In genomic region chrII:5426054-5426453, ce11 we compare ENCODE assay signal across 2 worm cellular contexts.
TF ChIP-seq lines count a peak whose summit lies in the region.

No protein-coding gene starts in this region.

TF ChIP-seq in whole organism, L1 larva, 84 proteins besides CTCF, POLR2A, EP300 and RAD21 (continued from another document):
- peak; percentile 34 for TF ChIP-seq blmp-1 (tag; optimal IDR thresholded peaks at IDR 0.05; lab: Kevin White, UChicago)
- no peak for TF ChIP-seq pax-3 (tag; optimal IDR thresholded peaks at IDR 0.05; lab: Kevin White, UChicago)
- TF ChIP-seq isw-1 (GFP tag; IDR thresholded peaks at IDR 0.05; lab: Robert Waterston, UW): no peak
- TF ChIP-seq nhr-11 (tag; optimal IDR thresholded peaks at IDR 0.05; lab: Kevin White, UChicago): no peak
- peak; percentile 21; the same call in 1 of the 2 replicates for TF ChIP-seq nhr-19 (GFP tag; conservative IDR thresholded peaks at IDR 0.05; lab: Robert Waterston, UW)
- no peak for TF ChIP-seq egl-13 (tag; optimal IDR thresholded peaks at IDR 0.05; lab: Kevin White, UChicago)
- TF ChIP-seq nhr-71 (tag; optimal IDR thresholded peaks at IDR 0.05; lab: Kevin White, UChicago): peak; percentile 78
- TF ChIP-seq unc-86 (tag; optimal IDR thresholded peaks at IDR 0.05; lab: Kevin White, UChicago): no peak
- peak; percentile 6 for TF ChIP-seq snpc-4 (tag; optimal IDR thresholded peaks at IDR 0.05; lab: Kevin White, UChicago)
- peak; percentile 85 for TF ChIP-seq lin-14 (GFP tag; optimal IDR thresholded peaks at IDR 0.05; lab: Kevin White, UChicago)
- TF ChIP-seq ets-5 (GFP tag; IDR thresholded peaks at IDR 0.05; lab: Robert Waterston, UW): no peak
- no peak for TF ChIP-seq hlh-4 (tag; optimal IDR thresholded peaks at IDR 0.05; lab: Kevin White, UChicago)
- TF ChIP-seq skn-1 (tag; optimal IDR thresholded peaks at IDR 0.05; lab: Kevin White, UChicago): peak; percentile 17
- TF ChIP-seq mdl-1 (tag; optimal IDR thresholded peaks at IDR 0.05; lab: Kevin White, UChicago): peak in 1 of 2 experiments; percentile 62
- TF ChIP-seq lsy-2 (tag; optimal IDR thresholded peaks at IDR 0.05; lab: Kevin White, UChicago): peak; percentile 56 to 73
- peak; percentile 81 for TF ChIP-seq snu-23 (GFP tag; optimal IDR thresholded peaks at IDR 0.05; lab: Kevin White, UChicago)
- TF ChIP-seq unc-98 (GFP tag; IDR thresholded peaks at IDR 0.05; lab: Robert Waterston, UW): no peak
- TF ChIP-seq nhr-28 (tag; optimal IDR thresholded peaks at IDR 0.05; lab: Kevin White, UChicago): no peak
- TF ChIP-seq xbp-1 (tag; optimal IDR thresholded peaks at IDR 0.05; lab: Kevin White, UChicago): peak; percentile 19
- TF ChIP-seq vab-15 (tag; optimal IDR thresholded peaks at IDR 0.05; lab: Kevin White, UChicago): no peak
- TF ChIP-seq alr-1 (tag; optimal IDR thresholded peaks at IDR 0.05; lab: Kevin White, UChicago; ENCODE audit: borderline replicate concordance): no peak
- TF ChIP-seq mef-2 (tag; optimal IDR thresholded peaks at IDR 0.05; lab: Kevin White, UChicago): no peak
- TF ChIP-seq nhr-77 (tag; optimal IDR thresholded peaks at IDR 0.05; lab: Kevin White, UChicago): no peak
- no peak for TF ChIP-seq irx-1 (tag; optimal IDR thresholded peaks at IDR 0.05; lab: Kevin White, UChicago)
- TF ChIP-seq lin-13 (GFP tag; optimal IDR thresholded peaks at IDR 0.05; lab: Kevin White, UChicago): peak; percentile 37
- peak; percentile 60 for TF ChIP-seq nhr-20 (tag; optimal IDR thresholded peaks at IDR 0.05; lab: Kevin White, UChicago)
- no peak for TF ChIP-seq nhr-237 (tag; optimal IDR thresholded peaks at IDR 0.05; lab: Kevin White, UChicago)
- TF ChIP-seq fos-1 (tag; optimal IDR thresholded peaks at IDR 0.05; lab: Kevin White, UChicago): no peak
- peak in 1 of 6 experiments; percentile 74 for TF ChIP-seq elt-3 (tag; optimal IDR thresholded peaks at IDR 0.05; lab: Kevin White, UChicago)
- peak; percentile 55 for TF ChIP-seq C16A3.4 (tag; optimal IDR thresholded peaks at IDR 0.05; lab: Kevin White, UChicago)
- peak; percentile 71 for TF ChIP-seq rnt-1 (tag; optimal IDR thresholded peaks at IDR 0.05; lab: Kevin White, UChicago)

TF ChIP-seq in whole organism, young adult, 124 proteins besides CTCF, POLR2A, EP300 and RAD21 (continued from another document):
- TF ChIP-seq C17E4.6 (GFP tag; IDR thresholded peaks at IDR 0.05; lab: Robert Waterston, UW) (no peak), K11D2.4 (GFP tag; IDR thresholded peaks at IDR 0.05; lab: Robert Waterston, UW) (no peak), ceh-27 (GFP tag; optimal IDR thresholded peaks at IDR 0.05; lab: Kevin White, UChicago) (peak; percentile 57), ets-4 (GFP tag; optimal IDR thresholded peaks at IDR 0.05; lab: Kevin White, UChicago) (peak; percentile 13), dpff-1 (tag; optimal IDR thresholded peaks at IDR 0.05; lab: Kevin White, UChicago) (no peak), Y79H2A.3 (GFP tag; conservative IDR thresholded peaks at IDR 0.05; lab: Robert Waterston, UW) (no peak), lir-1 (GFP tag; conservative IDR thresholded peaks at IDR 0.05; lab: Robert Waterston, UW) (no peak), tbp1 (GFP tag; optimal IDR thresholded peaks at IDR 0.05; lab: Kevin White, UChicago) (peak; percentile 29), pha-4 (tag; optimal IDR thresholded peaks at IDR 0.05; lab: Kevin White, UChicago) (peak; percentile 45), tlf-1 (GFP tag; optimal IDR thresholded peaks at IDR 0.05; lab: Kevin White, UChicago) (no peak), unc-62 (GFP tag; optimal IDR thresholded peaks at IDR 0.05; lab: Kevin White, UChicago) (peak; percentile 43), ztf-26 (tag; optimal IDR thresholded peaks at IDR 0.05; lab: Kevin White, UChicago) (no peak), cebp-2 (GFP tag; IDR thresholded peaks at IDR 0.05; lab: Robert Waterston, UW) (no peak), snpc-1.1 (tag; optimal IDR thresholded peaks at IDR 0.05; lab: Kevin White, UChicago; ENCODE audit: insufficient read depth) (no peak), F39B2.1 (GFP tag; IDR thresholded peaks at IDR 0.05; lab: Robert Waterston, UW) (no peak), K12H6.12 (tag; optimal IDR thresholded peaks at IDR 0.05; lab: Kevin White, UChicago) (peak; percentile 38), ceh-91 (GFP tag; IDR thresholded peaks at IDR 0.05; lab: Robert Waterston, UW) (no peak), ekl-4 (GFP tag; IDR thresholded peaks at IDR 0.05; lab: Robert Waterston, UW) (no peak), F37B4.10 (GFP tag; IDR thresholded peaks at IDR 0.05; lab: Robert Waterston, UW) (no peak), repo-1 (tag; optimal IDR thresholded peaks at IDR 0.05; lab: Kevin White, UChicago) (no peak), hsf-1 (GFP tag; IDR thresholded peaks at IDR 0.05; lab: Robert Waterston, UW) (no peak), Y53F4B.3 (GFP tag; IDR thresholded peaks at IDR 0.05; lab: Robert Waterston, UW) (no peak), chd-7 (tag; optimal IDR thresholded peaks at IDR 0.05; lab: Kevin White, UChicago) (no peak), F55B11.4 (tag; optimal IDR thresholded peaks at IDR 0.05; lab: Kevin White, UChicago; ENCODE audit: borderline replicate concordance, insufficient read depth) (no peak), dox-1 (GFP tag; IDR thresholded peaks at IDR 0.05; lab: Robert Waterston, UW) (peak; percentile 65), ceh-40 (GFP tag; IDR thresholded peaks at IDR 0.05; lab: Robert Waterston, UW) (no peak), rec-8 (tag; optimal IDR thresholded peaks at IDR 0.05; lab: Kevin White, UChicago) (no peak), ztf-25 (GFP tag; IDR thresholded peaks at IDR 0.05; lab: Robert Waterston, UW) (no peak), lag-1 (GFP tag; IDR thresholded peaks at IDR 0.05; lab: Robert Waterston, UW) (no peak), ztf-3 (GFP tag; optimal IDR thresholded peaks at IDR 0.05; lab: Kevin White, UChicago) (no peak), lin-40 (tag; optimal IDR thresholded peaks at IDR 0.05; lab: Kevin White, UChicago) (peak; percentile 15), F22D6.2 (tag; optimal IDR thresholded peaks at IDR 0.05; lab: Kevin White, UChicago) (no peak), B0261.1 (tag; optimal IDR thresholded peaks at IDR 0.05; lab: Kevin White, UChicago) (no peak), unc-130 (GFP tag; optimal IDR thresholded peaks at IDR 0.05; lab: Kevin White, UChicago) (no peak), F23B12.7 (tag; optimal IDR thresholded peaks at IDR 0.05; lab: Kevin White, UChicago; ENCODE audit: insufficient read depth) (no peak), somi-1 (GFP tag; optimal IDR thresholded peaks at IDR 0.05; lab: Kevin White, UChicago) (peak; percentile 6), lin-54 (GFP tag; optimal IDR thresholded peaks at IDR 0.05; lab: Kevin White, UChicago) (peak; percentile 18), lsy-27 (tag; optimal IDR thresholded peaks at IDR 0.05; lab: Kevin White, UChicago; ENCODE audit: borderline replicate concordance, insufficient read depth) (no peak), snpc-4 (GFP tag; optimal IDR thresholded peaks at IDR 0.05; lab: Kevin White, UChicago) (no peak), snpc-4 (tag; optimal IDR thresholded peaks at IDR 0.05; lab: Kevin White, UChicago) (peak in 3 of 4 experiments; percentile 8 to 18 (median 9)), mes-4 (tag; optimal IDR thresholded peaks at IDR 0.05; lab: Kevin White, UChicago) (no peak), lin-26 (GFP tag; IDR thresholded peaks at IDR 0.05; lab: Robert Waterston, UW) (peak; percentile 62; the same call in 1 of the 2 replicates), die-1 (tag; optimal IDR thresholded peaks at IDR 0.05; lab: Kevin White, UChicago) (peak; percentile 23), ZK185.1 (tag; optimal IDR thresholded peaks at IDR 0.05; lab: Kevin White, UChicago; ENCODE audit: poor library complexity, severe bottlenecking) (no peak), ceh-58 (GFP tag; IDR thresholded peaks at IDR 0.05; lab: Robert Waterston, UW) (no peak), F52B5.7 (tag; optimal IDR thresholded peaks at IDR 0.05; lab: Kevin White, UChicago) (no peak)
